Worm (Caenorhabditis elegans) whole organism, late embryonic: ENCODE data around the gene Y75B8A.44.
A peak's percentile ranks its signal among the peaks of the same experiment; 100 is the strongest.
"Not testable (repeated sequence)": the region's sequence is repeated elsewhere in the genome, so short reads cannot be mapped to it uniquely, and the experiment has no call there.

Experiments
- C08G9.2 ChIP-seq: sonication (generic microtip); optimal IDR thresholded peaks from 2 replicates; lab custom pipeline; 2016; ENCODE audit warnings: mild to moderate bottlenecking, missing genetic modification characterization, moderate library complexity, missing compliant biosample characterization
- C38D4.7 ChIP-seq: fragments of 200-800 bp; sonication (Bioruptor generic); optimal IDR thresholded peaks from 2 replicates; lab custom pipeline; 2018; ENCODE audit warnings: mild to moderate bottlenecking, missing genetic modification characterization, moderate library complexity, missing compliant biosample characterization
- F13H6.1 ChIP-seq: sonication (generic microtip); optimal IDR thresholded peaks from 2 replicates; lab custom pipeline; 2016; ENCODE audit warnings: missing genetic modification characterization, missing compliant biosample characterization
- K09A11.1 ChIP-seq: sonication (generic microtip); optimal IDR thresholded peaks from 2 replicates; lab custom pipeline; 2017; ENCODE audit warnings: antibody characterized with exemption, mild to moderate bottlenecking, missing genetic modification characterization, missing compliant biosample characterization; ENCODE audit not compliant: insufficient read depth
- T23F11.4 ChIP-seq: fragments of 200-800 bp; sonication (Bioruptor generic); optimal IDR thresholded peaks from 2 replicates; lab custom pipeline; 2018; ENCODE audit warnings: mild to moderate bottlenecking, missing genetic modification characterization, missing compliant biosample characterization
- ama-1 ChIP-seq: fragments of 150-350 bp; optimal IDR thresholded peaks from 2 replicates; lab custom pipeline; 2014
- ceh-14 ChIP-seq: sonication (generic microtip); optimal IDR thresholded peaks from 2 replicates; lab custom pipeline; 2016; ENCODE audit warnings: missing genotype, missing genetic modification characterization, missing compliant biosample characterization
- ceh-19 ChIP-seq: fragments of 200-800 bp; sonication (Bioruptor generic); optimal IDR thresholded peaks from 2 replicates; lab custom pipeline; 2018; ENCODE audit warnings: mild to moderate bottlenecking, missing genetic modification characterization, missing compliant biosample characterization
- ceh-2 ChIP-seq: sonication (generic microtip); optimal IDR thresholded peaks from 2 replicates; lab custom pipeline; 2016; ENCODE audit warnings: missing genotype, missing genetic modification characterization, missing compliant biosample characterization
- ceh-22 ChIP-seq: sonication (generic microtip); optimal IDR thresholded peaks from 2 replicates; lab custom pipeline; 2017; ENCODE audit warnings: missing biosample characterization, missing genetic modification characterization
- ceh-24 ChIP-seq: sonication (generic microtip); optimal IDR thresholded peaks from 2 replicates; lab custom pipeline; 2016; ENCODE audit warnings: mild to moderate bottlenecking, missing genetic modification characterization, missing compliant biosample characterization
- ceh-31 ChIP-seq: sonication (generic microtip); optimal IDR thresholded peaks from 2 replicates; lab custom pipeline; 2016; ENCODE audit warnings: missing genetic modification characterization, missing compliant biosample characterization
- ceh-34 ChIP-seq: sonication (generic microtip); optimal IDR thresholded peaks from 2 replicates; lab custom pipeline; 2016; ENCODE audit warnings: mild to moderate bottlenecking, missing genetic modification characterization, missing compliant biosample characterization
- dmd-4 ChIP-seq: sonication (generic microtip); optimal IDR thresholded peaks from 2 replicates; lab custom pipeline; 2016; ENCODE audit warnings: borderline replicate concordance, missing genetic modification characterization, missing compliant biosample characterization
- dve-1 ChIP-seq: sonication (generic microtip); optimal IDR thresholded peaks from 2 replicates; lab custom pipeline; 2017; ENCODE audit warnings: antibody characterized with exemption, mild to moderate bottlenecking, missing genetic modification characterization, missing compliant biosample characterization
- elt-2 ChIP-seq: sonication (generic microtip); optimal IDR thresholded peaks from 2 replicates; lab custom pipeline; 2016; ENCODE audit warnings: missing genetic modification reagents, missing genetic modification characterization, missing compliant biosample characterization
- ets-4 ChIP-seq: sonication (generic microtip); optimal IDR thresholded peaks from 2 replicates; lab custom pipeline; 2016; ENCODE audit warnings: missing genetic modification characterization, missing compliant biosample characterization
- fkh-10 ChIP-seq: fragments of 150-350 bp; optimal IDR thresholded peaks from 2 replicates; lab custom pipeline; 2014; ENCODE audit warnings: missing biosample characterization, missing genetic modification reagents, missing genetic modification characterization
- gmeb-2 ChIP-seq: sonication (generic microtip); optimal IDR thresholded peaks from 2 replicates; lab custom pipeline; 2016; ENCODE audit warnings: missing genetic modification characterization, inconsistent platforms, missing compliant biosample characterization
- hlh-13 ChIP-seq: fragments of 200-800 bp; sonication (Bioruptor generic); optimal IDR thresholded peaks from 2 replicates; lab custom pipeline; 2018; ENCODE audit warnings: mild to moderate bottlenecking, missing genetic modification characterization, missing compliant biosample characterization
- hlh-6 ChIP-seq: sonication (generic microtip); optimal IDR thresholded peaks from 2 replicates; lab custom pipeline; 2016; ENCODE audit warnings: missing genotype, missing genetic modification characterization, missing compliant biosample characterization
- lin-11 ChIP-seq: fragments of 200-800 bp; sonication (Bioruptor generic); optimal IDR thresholded peaks from 2 replicates; lab custom pipeline; 2018; ENCODE audit warnings: mild to moderate bottlenecking, missing genetic modification characterization, missing compliant biosample characterization
- madf-2 ChIP-seq: sonication (generic microtip); optimal IDR thresholded peaks from 2 replicates; lab custom pipeline; 2017; ENCODE audit warnings: missing genetic modification characterization, missing compliant biosample characterization
- nfya-1 ChIP-seq: sonication (generic microtip); optimal IDR thresholded peaks from 2 replicates; lab custom pipeline; 2017; ENCODE audit warnings: missing genetic modification characterization, mild to moderate bottlenecking, missing compliant biosample characterization, antibody characterized with exemption, moderate library complexity
- nhr-11 ChIP-seq: fragments of 150-350 bp; optimal IDR thresholded peaks from 2 replicates; lab custom pipeline; 2014; ENCODE audit warnings: missing biosample characterization, missing genetic modification characterization
- nhr-232 ChIP-seq: sonication (generic microtip); optimal IDR thresholded peaks from 2 replicates; lab custom pipeline; 2016; ENCODE audit warnings: missing genetic modification characterization, missing compliant biosample characterization
- npax-4 ChIP-seq: sonication (generic microtip); optimal IDR thresholded peaks from 2 replicates; lab custom pipeline; 2016; ENCODE audit warnings: missing genetic modification characterization, missing compliant biosample characterization
- odd-2 ChIP-seq: sonication (generic microtip); optimal IDR thresholded peaks from 2 replicates; lab custom pipeline; 2017; ENCODE audit warnings: antibody characterized with exemption, mild to moderate bottlenecking, missing genetic modification characterization, missing compliant biosample characterization
- pax-1 ChIP-seq: fragments of 150-350 bp; optimal IDR thresholded peaks from 2 replicates; lab custom pipeline; 2014; ENCODE audit warnings: missing biosample characterization, missing genetic modification characterization
- pha-2 ChIP-seq: sonication (generic microtip); optimal IDR thresholded peaks from 2 replicates; lab custom pipeline; 2017; ENCODE audit warnings: mild to moderate bottlenecking, missing genetic modification characterization, missing compliant biosample characterization
- pha-4 ChIP-seq: fragments of 150-350 bp; optimal IDR thresholded peaks from 2 replicates; lab custom pipeline; 2018; ENCODE audit warnings: missing biosample characterization, missing genetic modification reagents, missing genetic modification characterization
- ref-2 ChIP-seq: sonication (generic microtip); optimal IDR thresholded peaks from 2 replicates; lab custom pipeline; 2016; ENCODE audit warnings: missing genetic modification characterization, missing compliant biosample characterization
- sox-2 ChIP-seq: fragments of 200-800 bp; sonication (Bioruptor generic); IDR thresholded peaks from 2 replicates; pipeline ENCODE4 v1.3.6; 2022; ENCODE audit warnings: missing genetic modification reagents, missing genetic modification characterization, missing compliant biosample characterization
- sox-4 ChIP-seq: sonication (generic microtip); optimal IDR thresholded peaks from 2 replicates; lab custom pipeline; 2017; ENCODE audit warnings: mild to moderate bottlenecking, missing genetic modification characterization, inconsistent platforms, missing compliant biosample characterization
- tbx-2 ChIP-seq: sonication (generic microtip); optimal IDR thresholded peaks from 2 replicates; lab custom pipeline; 2016; ENCODE audit warnings: missing genetic modification characterization, missing compliant biosample characterization
- ttx-3 ChIP-seq: sonication (generic microtip); optimal IDR thresholded peaks from 2 replicates; lab custom pipeline; 2016; ENCODE audit warnings: missing genetic modification reagents, missing genetic modification characterization, missing compliant biosample characterization

Gene Y75B8A.44

ce11 chrIII:12160929-12161328, 33.4 kb upstream of the Y75B8A.44 start:
- peak; percentile 78 for TF ChIP-seq nfya-1
- no peak for TF ChIP-seq ceh-31 (tag; lab: Kevin White, UChicago)

ce11 chrIII:12164414-12164813, 29.9 kb upstream of the Y75B8A.44 start:
- no peak for TF ChIP-seq C08G9.2 (tag; lab: Kevin White, UChicago)
- peak; percentile 63 for TF ChIP-seq nfya-1

DNA sequence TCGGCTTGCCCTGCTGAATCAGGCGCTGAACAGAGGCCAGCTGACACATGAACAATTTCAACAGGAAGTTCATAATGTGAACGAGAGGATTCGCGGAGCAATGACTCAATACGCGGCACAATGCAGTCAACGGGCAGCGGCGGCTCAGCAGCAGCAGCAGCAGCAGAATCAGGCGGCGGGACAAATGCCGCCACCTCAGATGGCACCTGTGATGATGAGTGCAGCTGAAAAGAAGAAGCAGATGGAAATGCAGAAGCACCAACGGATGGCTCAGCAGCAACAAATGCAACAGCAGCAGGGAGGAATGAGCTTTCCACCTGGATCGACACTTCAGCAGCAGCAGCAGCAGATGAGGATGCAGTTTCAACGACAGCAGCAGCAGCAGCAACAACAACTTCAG, 29.0 kb upstream of the Y75B8A.44 start:
- TF ChIP-seq T23F11.4 (GFP tag; lab: Kevin White, UChicago): no peak
- TF ChIP-seq hlh-6 (tag; lab: Kevin White, UChicago): peak; percentile 30

DNA sequence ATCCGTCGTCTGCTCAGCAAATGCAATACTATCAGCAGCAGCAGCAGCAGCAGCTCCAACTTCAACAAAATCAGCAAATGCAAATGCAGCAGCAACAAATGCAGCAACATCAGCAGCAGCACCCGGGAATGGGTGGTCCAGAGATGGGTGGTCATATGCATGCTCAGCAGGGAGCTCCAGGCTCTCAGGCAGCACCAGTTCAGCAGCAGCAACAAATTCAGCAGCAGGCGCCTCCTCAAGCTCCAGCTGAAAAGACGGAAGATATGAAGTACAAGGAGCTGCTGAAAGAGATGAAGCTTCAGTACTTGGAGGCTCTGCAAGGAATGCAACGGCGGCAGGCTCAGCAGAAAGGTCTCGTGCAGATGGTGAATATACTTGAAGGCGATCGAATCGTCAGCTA, 27.3 kb upstream of the Y75B8A.44 start:
- TF ChIP-seq ceh-19 (GFP tag; lab: Kevin White, UChicago) (no peak), pha-2 (tag; lab: Kevin White, UChicago) (no peak), C08G9.2 (tag; lab: Kevin White, UChicago) (no peak), ceh-14 (tag; lab: Kevin White, UChicago) (no peak), T23F11.4 (GFP tag; lab: Kevin White, UChicago) (no peak), nhr-232 (no peak), dve-1 (tag; lab: Kevin White, UChicago) (no peak), odd-2 (tag; lab: Kevin White, UChicago) (no peak), pax-1 (no peak), K09A11.1 (tag; lab: Kevin White, UChicago) (no peak), elt-2 (tag; lab: Kevin White, UChicago) (no peak), nhr-11 (tag; lab: Kevin White, UChicago) (no peak)

DNA sequence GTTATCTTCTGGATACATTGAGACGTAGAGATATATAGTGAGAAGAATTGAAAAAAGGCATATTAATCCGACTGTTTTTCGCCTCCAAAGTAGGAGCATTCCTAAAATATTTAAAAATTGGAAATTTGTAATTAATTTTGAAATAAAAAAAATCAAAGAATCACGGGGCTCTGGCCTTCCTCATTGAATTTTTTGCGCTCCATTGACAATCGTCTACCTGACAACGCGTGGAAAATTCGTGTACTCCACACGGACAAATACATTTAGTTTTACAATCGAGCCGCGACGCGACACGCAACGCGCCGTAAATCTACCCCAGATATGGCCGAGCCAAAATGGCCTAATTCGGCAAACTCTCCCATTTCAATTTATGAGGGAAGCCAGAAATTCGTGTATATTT, 17.1 kb upstream of the Y75B8A.44 start, which contains the start of gene gly-11:
Gene gly-11 (minus strand): TSS at position 101 of the 400 bp plus-strand sequence.
- TF ChIP-seq ceh-22 (tag; lab: Kevin White, UChicago); lin-11 (tag; lab: Kevin White, UChicago); hlh-13 (GFP tag; lab: Kevin White, UChicago): not testable (repeated sequence)

DNA sequence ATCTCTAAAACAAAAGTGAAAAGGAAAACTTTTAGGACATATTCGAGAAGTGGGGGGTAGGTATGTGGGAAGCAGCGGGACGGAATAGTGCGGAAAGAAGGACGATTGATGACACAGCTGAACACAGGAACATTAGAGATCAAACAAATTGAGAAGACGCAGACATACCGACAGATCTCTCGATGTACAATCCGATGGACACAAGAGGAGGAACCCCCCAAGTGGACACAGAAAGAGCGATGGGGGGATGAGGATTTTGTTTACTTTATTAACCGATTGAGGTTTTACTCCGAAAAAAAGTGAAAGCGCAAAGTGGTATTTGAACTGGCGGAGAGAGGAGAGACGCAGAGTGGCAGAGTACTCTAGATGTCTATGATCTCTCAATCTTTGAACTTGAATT, 16.2 kb upstream of the Y75B8A.44 start:
- TF ChIP-seq ets-4: no peak
- TF ChIP-seq hlh-6 (tag; lab: Kevin White, UChicago): no peak
- peak; percentile 44 for TF ChIP-seq nfya-1
- TF ChIP-seq ceh-2 (tag; lab: Kevin White, UChicago): peak; percentile 53
- no peak for TF ChIP-seq C38D4.7
- peak; percentile 42 for TF ChIP-seq tbx-2 (tag; lab: Kevin White, UChicago)
- no peak for TF ChIP-seq sox-4 (tag; lab: Kevin White, UChicago)
- no peak for TF ChIP-seq pha-4 (tag; lab: Kevin White, UChicago)
- peak; percentile 1 for TF ChIP-seq dmd-4 (tag; lab: Kevin White, UChicago)
- TF ChIP-seq ceh-31 (tag; lab: Kevin White, UChicago): peak; percentile 5
- no peak for TF ChIP-seq sox-2 (GFP tag; lab: Robert Waterston, UW)
- TF ChIP-seq ceh-34 (tag; lab: Kevin White, UChicago): peak; percentile 23
- peak; percentile 41 for TF ChIP-seq ref-2 (tag; lab: Kevin White, UChicago)
- TF ChIP-seq, all 69 proteins: peak for 7

ce11 chrIII:12182919-12183318, 11.4 kb upstream of the Y75B8A.44 start, which contains the start of gene Y75B8A.10:
Gene Y75B8A.10 (minus strand): TSS chrIII:12183019.
- TF ChIP-seq F13H6.1 (tag; lab: Kevin White, UChicago) (no peak), ets-4 (no peak), lin-11 (tag; lab: Kevin White, UChicago) (no peak), gmeb-2 (tag; lab: Kevin White, UChicago) (no peak), ceh-24 (tag; lab: Kevin White, UChicago) (no peak), ama-1 (lab: Kevin White, UChicago) (no peak), ttx-3 (tag; lab: Kevin White, UChicago) (no peak), madf-2 (tag; lab: Kevin White, UChicago) (no peak), nfya-1 (no peak), npax-4 (tag; lab: Kevin White, UChicago) (no peak), ceh-14 (tag; lab: Kevin White, UChicago) (no peak), fkh-10 (GFP tag; lab: Kevin White, UChicago) (no peak), hlh-6 (tag; lab: Kevin White, UChicago) (no peak)
